Worm (Caenorhabditis elegans): ENCODE data around the gene C13G5.2.

ce11 chrIII:8578381-8578780, 39.9 kb downstream of the C13G5.2 start:
- TF ChIP-seq snpc-4 (GFP tag; optimal IDR thresholded peaks at IDR 0.05) (no peak), snpc-4 (tag; optimal IDR thresholded peaks at IDR 0.05) (no peak), Y56A3A.18 (GFP tag; IDR thresholded peaks at IDR 0.05) (no peak), lin-35 (GFP tag; optimal IDR thresholded peaks at IDR 0.05) (no peak), ets-4 (GFP tag; optimal IDR thresholded peaks at IDR 0.05) (no peak)

Measured in whole organism, young adult.